Fruit fly (Drosophila melanogaster) whole organism, prepupa: ENCODE measurements around the gene GluRIIC.

ENCODE experiments used
- CG3919 ChIP-seq: fragments of 200-800 bp; sonication (Bioruptor generic); optimal IDR thresholded peaks from 3 replicates; lab custom pipeline; 2016; ENCODE audit warnings: missing biosample characterization, missing genetic modification characterization
- net ChIP-seq: fragments of 200-800 bp; sonication (Bioruptor generic); optimal IDR thresholded peaks from 3 replicates; lab custom pipeline; 2016; ENCODE audit warnings: missing biosample characterization, missing genetic modification characterization

DNA sequence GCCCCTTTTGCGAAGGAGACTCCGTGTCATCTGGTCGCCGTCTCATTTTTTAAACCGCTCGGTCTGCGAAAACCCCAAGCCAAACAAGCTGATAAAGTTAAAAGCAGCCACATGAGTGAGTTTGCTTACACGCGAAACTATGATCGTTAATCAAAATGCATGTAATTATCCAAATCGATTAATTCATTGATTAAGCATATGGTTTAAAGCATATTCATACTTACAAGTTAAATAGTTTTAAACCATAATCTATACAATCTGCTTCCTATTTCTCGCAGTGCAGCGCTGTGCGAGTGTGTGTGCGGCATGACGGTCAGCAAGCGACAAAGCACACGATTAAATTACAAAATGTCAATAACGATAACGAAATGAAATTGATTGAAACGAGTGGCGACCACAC is 18.4 kb upstream of the GluRIIC start:
- TF ChIP-seq CG3919 (GFP tag; lab: Kevin White, UChicago) (no peak), net (GFP tag; lab: Kevin White, UChicago) (no peak)
